Worm (Caenorhabditis elegans): ENCODE data around the gene C44H9.4.

Gene C44H9.4

DNA sequence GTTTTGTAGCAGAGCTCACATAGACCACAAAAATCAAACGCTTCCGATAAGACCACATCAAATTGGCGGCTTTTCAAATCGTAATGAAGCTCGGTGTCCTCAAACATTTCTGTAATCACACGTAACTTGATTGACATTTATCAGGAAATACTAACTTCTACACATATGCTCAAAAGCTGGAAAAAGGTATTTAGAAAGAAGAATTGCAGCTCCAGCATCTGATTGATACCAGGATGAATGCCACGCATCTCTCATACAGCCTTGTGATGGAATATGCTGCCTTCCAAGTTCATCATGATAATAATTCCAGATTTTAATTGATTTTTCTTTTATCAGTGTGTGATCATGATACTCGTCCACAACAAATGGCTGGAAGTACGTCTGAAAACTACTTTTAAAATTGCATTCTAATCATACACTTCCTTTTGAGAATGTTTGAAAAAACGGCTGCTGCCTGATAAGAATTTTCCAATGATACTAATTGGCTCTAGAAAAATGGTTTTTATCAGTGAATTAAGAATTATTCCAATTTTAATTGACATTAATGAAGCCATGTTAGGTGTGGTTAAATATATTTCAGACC, 38.5 kb upstream of the C44H9.4 start:
- no peak for TF ChIP-seq ets-7 (tag; optimal IDR thresholded peaks at IDR 0.05)
- no peak for TF ChIP-seq flt-1 (GFP tag; IDR thresholded peaks at IDR 0.05)
- no peak for TF ChIP-seq F13C5.2 (tag; optimal IDR thresholded peaks at IDR 0.05)
- TF ChIP-seq tbx-37 (GFP tag; conservative IDR thresholded peaks at IDR 0.05): no peak
- TF ChIP-seq ama-1 (optimal IDR thresholded peaks at IDR 0.05): no peak
- TF ChIP-seq pes-1 (GFP tag; IDR thresholded peaks at IDR 0.05): no peak
- TF ChIP-seq aly-1 (tag; optimal IDR thresholded peaks at IDR 0.05): no peak
- no peak for TF ChIP-seq hnd-1 (tag; optimal IDR thresholded peaks at IDR 0.05)
- no peak for TF ChIP-seq ceh-36 (tag; optimal IDR thresholded peaks at IDR 0.05)
- no peak for TF ChIP-seq ceh-13 (GFP tag; optimal IDR thresholded peaks at IDR 0.05)
- TF ChIP-seq hmg-4 (GFP tag; optimal IDR thresholded peaks at IDR 0.05): no peak
- TF ChIP-seq scrt-1 (GFP tag; IDR thresholded peaks at IDR 0.05): no peak
- no peak for TF ChIP-seq sea-1 (GFP tag; conservative IDR thresholded peaks at IDR 0.05)
- no peak for TF ChIP-seq tbx-11 (GFP tag; IDR thresholded peaks at IDR 0.05)

DNA sequence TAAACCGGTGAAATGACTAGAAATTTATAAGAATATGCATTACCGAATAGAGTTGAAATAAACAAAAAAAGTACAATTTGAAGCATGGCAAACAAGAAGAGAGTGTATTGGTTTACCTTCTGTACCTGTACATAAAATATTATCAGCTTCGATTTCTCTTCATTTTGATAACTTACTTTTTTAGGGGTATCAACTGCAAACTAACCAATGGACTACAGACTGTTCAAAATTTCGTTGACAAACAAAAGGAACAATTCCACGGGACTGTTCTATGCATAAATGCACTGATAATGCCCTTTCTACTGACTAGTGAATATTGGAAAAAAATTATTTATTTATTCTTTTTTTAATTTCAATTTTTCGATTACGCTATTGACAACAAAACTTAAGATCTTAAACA, 37.5 kb upstream of the C44H9.4 start, which contains the start of gene ugt-6:
ugt-6 (minus strand) TSS at position 233 of the 400 bp plus-strand sequence.
- TF ChIP-seq hnd-1 (tag; optimal IDR thresholded peaks at IDR 0.05) (no peak), pes-1 (GFP tag; IDR thresholded peaks at IDR 0.05) (no peak), hmbx-1 (tag; optimal IDR thresholded peaks at IDR 0.05) (no peak), ets-7 (tag; optimal IDR thresholded peaks at IDR 0.05) (no peak), ceh-13 (GFP tag; optimal IDR thresholded peaks at IDR 0.05) (no peak), tbx-11 (GFP tag; IDR thresholded peaks at IDR 0.05) (no peak), aly-1 (tag; optimal IDR thresholded peaks at IDR 0.05) (no peak), sea-1 (GFP tag; conservative IDR thresholded peaks at IDR 0.05) (no peak), tbx-37 (GFP tag; conservative IDR thresholded peaks at IDR 0.05) (no peak), B0310.2 (tag; optimal IDR thresholded peaks at IDR 0.05) (no peak), tra-4 (tag; optimal IDR thresholded peaks at IDR 0.05) (no peak), ama-1 (optimal IDR thresholded peaks at IDR 0.05) (no peak), F13C5.2 (tag; optimal IDR thresholded peaks at IDR 0.05) (no peak), flt-1 (GFP tag; IDR thresholded peaks at IDR 0.05) (no peak), scrt-1 (GFP tag; IDR thresholded peaks at IDR 0.05) (no peak), hmg-4 (GFP tag; optimal IDR thresholded peaks at IDR 0.05) (no peak), ceh-36 (tag; optimal IDR thresholded peaks at IDR 0.05) (no peak)

DNA sequence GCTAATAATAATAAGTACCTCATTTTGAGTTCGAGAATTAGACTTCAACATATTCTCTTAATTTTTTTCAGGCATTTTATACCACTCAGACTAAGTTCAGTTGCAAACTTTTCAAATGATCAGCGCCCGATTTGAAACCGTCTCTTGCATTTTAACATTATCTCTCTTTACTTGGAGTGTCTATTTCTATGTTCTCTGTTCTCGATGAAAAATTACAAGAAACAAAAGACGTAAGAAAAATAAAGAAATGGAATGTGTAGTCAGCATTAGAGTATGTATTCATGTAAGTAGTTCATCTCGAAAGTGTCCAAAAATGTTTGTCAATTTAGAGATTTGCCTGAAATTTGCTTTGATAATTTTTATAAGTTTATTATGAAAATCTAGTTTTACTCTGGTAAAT, 35.3 kb upstream of the C44H9.4 start, which contains the start of gene ugt-3:
ugt-3 (minus strand) TSS at position 101 of the 400 bp plus-strand sequence.
- no peak for TF ChIP-seq ceh-13 (GFP tag; optimal IDR thresholded peaks at IDR 0.05)
- TF ChIP-seq hnd-1 (tag; optimal IDR thresholded peaks at IDR 0.05): no peak
- TF ChIP-seq sea-1 (GFP tag; conservative IDR thresholded peaks at IDR 0.05): no peak
- TF ChIP-seq ama-1 (optimal IDR thresholded peaks at IDR 0.05): no peak
- TF ChIP-seq pes-1 (GFP tag; IDR thresholded peaks at IDR 0.05): no peak
- no peak for TF ChIP-seq ets-7 (tag; optimal IDR thresholded peaks at IDR 0.05)
- TF ChIP-seq aly-1 (tag; optimal IDR thresholded peaks at IDR 0.05): no peak
- no peak for TF ChIP-seq B0310.2 (tag; optimal IDR thresholded peaks at IDR 0.05)
- no peak for TF ChIP-seq tra-4 (tag; optimal IDR thresholded peaks at IDR 0.05)
- TF ChIP-seq tbx-37 (GFP tag; conservative IDR thresholded peaks at IDR 0.05): no peak
- TF ChIP-seq F13C5.2 (tag; optimal IDR thresholded peaks at IDR 0.05): no peak
- no peak for TF ChIP-seq scrt-1 (GFP tag; IDR thresholded peaks at IDR 0.05)
- TF ChIP-seq hmbx-1 (tag; optimal IDR thresholded peaks at IDR 0.05): no peak
- TF ChIP-seq ceh-36 (tag; optimal IDR thresholded peaks at IDR 0.05): no peak
- TF ChIP-seq flt-1 (GFP tag; IDR thresholded peaks at IDR 0.05): no peak
- no peak for TF ChIP-seq tbx-11 (GFP tag; IDR thresholded peaks at IDR 0.05)
- TF ChIP-seq hmg-4 (GFP tag; optimal IDR thresholded peaks at IDR 0.05): no peak

DNA sequence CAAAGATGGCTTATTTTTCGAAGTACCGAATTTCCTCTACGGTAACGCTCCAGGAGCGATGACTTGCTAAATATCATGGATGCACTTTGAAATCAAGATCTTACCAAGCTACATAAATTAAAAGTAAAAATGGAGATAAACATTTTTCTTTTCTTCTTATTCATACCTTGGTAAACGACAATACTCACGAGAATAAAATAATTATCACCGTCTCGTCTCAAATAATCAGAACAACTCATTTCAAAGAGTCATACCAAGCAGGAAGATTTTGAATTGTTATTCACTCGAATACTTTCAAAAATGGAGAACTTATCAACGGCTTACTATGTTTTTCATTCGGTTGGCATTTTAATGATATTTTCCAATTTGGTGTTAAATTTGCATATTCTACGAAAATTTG, 32.2 kb upstream of the C44H9.4 start, which contains the start of gene srbc-45:
srbc-45 (plus strand) TSS at position 301 of the 400 bp plus-strand sequence.
- TF ChIP-seq ets-7 (tag; optimal IDR thresholded peaks at IDR 0.05) (no peak), B0310.2 (tag; optimal IDR thresholded peaks at IDR 0.05) (no peak), hmg-4 (GFP tag; optimal IDR thresholded peaks at IDR 0.05) (no peak), aly-1 (tag; optimal IDR thresholded peaks at IDR 0.05) (no peak)

DNA sequence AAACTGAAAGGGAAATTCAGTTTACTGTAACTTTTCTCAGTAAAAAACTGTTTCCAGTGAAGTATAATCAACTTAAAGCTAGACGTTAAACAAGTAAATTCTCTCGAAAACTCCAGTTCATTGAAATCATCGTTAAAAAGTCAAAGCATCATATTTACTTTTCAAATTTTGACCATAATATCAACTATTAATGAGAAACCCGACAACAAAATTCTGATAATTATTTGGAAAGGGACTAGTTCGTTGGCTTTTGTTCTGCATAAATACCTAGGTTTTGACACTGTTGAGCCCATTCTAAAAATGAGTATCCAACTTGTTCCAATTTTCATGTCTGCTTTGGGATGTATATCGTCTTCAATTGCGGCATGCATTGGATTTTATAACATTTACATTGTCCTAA, 29.3 kb upstream of the C44H9.4 start, which contains the start of gene ZC443.7:
ZC443.7 (plus strand) TSS at position 301 of the 400 bp plus-strand sequence.
- TF ChIP-seq ets-7 (tag; optimal IDR thresholded peaks at IDR 0.05) (no peak), ceh-36 (tag; optimal IDR thresholded peaks at IDR 0.05) (no peak), hmg-4 (GFP tag; optimal IDR thresholded peaks at IDR 0.05) (no peak)

DNA sequence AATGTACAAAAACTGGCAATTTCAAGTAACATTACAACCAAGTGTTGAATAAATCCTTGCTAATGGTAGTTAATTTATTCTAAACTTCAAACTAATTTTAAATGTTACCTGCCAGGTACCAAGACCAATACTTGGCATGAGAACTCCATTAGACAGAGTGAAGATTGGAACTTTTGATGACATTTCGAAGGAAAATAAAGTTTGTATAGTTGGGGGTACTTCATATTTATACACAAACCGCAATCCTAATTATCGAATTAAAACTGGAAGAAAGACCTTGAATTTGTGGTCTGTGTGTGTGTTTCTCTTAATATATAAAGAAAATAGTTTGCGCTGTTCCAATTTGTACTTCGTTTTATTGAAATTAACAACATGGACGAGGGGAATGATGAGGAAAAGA, 25.6 kb upstream of the C44H9.4 start, which contains the start of gene ZC443.1:
ZC443.1 (minus strand) TSS at position 205 of the 400 bp plus-strand sequence.
- TF ChIP-seq hmbx-1 (tag; optimal IDR thresholded peaks at IDR 0.05) (no peak), tbx-37 (GFP tag; conservative IDR thresholded peaks at IDR 0.05) (no peak), hmg-4 (GFP tag; optimal IDR thresholded peaks at IDR 0.05) (no peak), ama-1 (optimal IDR thresholded peaks at IDR 0.05) (no peak), F13C5.2 (tag; optimal IDR thresholded peaks at IDR 0.05) (no peak), scrt-1 (GFP tag; IDR thresholded peaks at IDR 0.05) (no peak), hnd-1 (tag; optimal IDR thresholded peaks at IDR 0.05) (no peak), B0310.2 (tag; optimal IDR thresholded peaks at IDR 0.05) (no peak), ceh-36 (tag; optimal IDR thresholded peaks at IDR 0.05) (no peak), ceh-13 (GFP tag; optimal IDR thresholded peaks at IDR 0.05) (no peak), tra-4 (tag; optimal IDR thresholded peaks at IDR 0.05) (no peak), pes-1 (GFP tag; IDR thresholded peaks at IDR 0.05) (no peak), flt-1 (GFP tag; IDR thresholded peaks at IDR 0.05) (no peak), sea-1 (GFP tag; conservative IDR thresholded peaks at IDR 0.05) (no peak), aly-1 (tag; optimal IDR thresholded peaks at IDR 0.05) (no peak), ets-7 (tag; optimal IDR thresholded peaks at IDR 0.05) (no peak), tbx-11 (GFP tag; IDR thresholded peaks at IDR 0.05) (no peak)

DNA sequence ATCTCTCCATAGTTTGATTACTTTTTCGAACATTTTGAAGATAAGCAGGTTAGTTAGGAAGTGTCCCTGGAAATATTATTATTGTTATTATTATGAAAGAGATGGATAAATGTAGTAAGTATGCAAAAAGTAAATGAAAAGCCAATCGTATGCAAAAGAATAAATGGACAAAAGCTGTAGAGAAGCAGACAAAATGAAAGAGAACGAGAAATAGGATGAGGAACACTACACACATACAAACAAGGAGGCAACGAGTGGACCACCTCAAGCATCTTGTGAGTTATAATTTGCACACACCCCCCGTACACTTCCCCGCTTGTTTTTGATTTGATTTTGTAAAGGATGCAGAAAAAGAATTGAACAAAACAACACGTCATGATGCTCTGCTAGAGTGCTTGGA, 24.4 kb upstream of the C44H9.4 start, which contains the start of gene ZC443.2:
ZC443.2 (minus strand) TSS at position 67 of the 400 bp plus-strand sequence.
- TF ChIP-seq B0310.2 (tag; optimal IDR thresholded peaks at IDR 0.05): no peak
- TF ChIP-seq hmbx-1 (tag; optimal IDR thresholded peaks at IDR 0.05): no peak
- no peak for TF ChIP-seq hmg-4 (GFP tag; optimal IDR thresholded peaks at IDR 0.05)
- no peak for TF ChIP-seq ceh-13 (GFP tag; optimal IDR thresholded peaks at IDR 0.05)
- TF ChIP-seq scrt-1 (GFP tag; IDR thresholded peaks at IDR 0.05): no peak
- TF ChIP-seq F13C5.2 (tag; optimal IDR thresholded peaks at IDR 0.05): no peak
- TF ChIP-seq tra-4 (tag; optimal IDR thresholded peaks at IDR 0.05): no peak
- no peak for TF ChIP-seq sea-1 (GFP tag; conservative IDR thresholded peaks at IDR 0.05)
- no peak for TF ChIP-seq tbx-37 (GFP tag; conservative IDR thresholded peaks at IDR 0.05)
- no peak for TF ChIP-seq hnd-1 (tag; optimal IDR thresholded peaks at IDR 0.05)
- TF ChIP-seq tbx-11 (GFP tag; IDR thresholded peaks at IDR 0.05): no peak
- TF ChIP-seq ceh-36 (tag; optimal IDR thresholded peaks at IDR 0.05): no peak
- no peak for TF ChIP-seq ets-7 (tag; optimal IDR thresholded peaks at IDR 0.05)
- TF ChIP-seq flt-1 (GFP tag; IDR thresholded peaks at IDR 0.05): no peak
- no peak for TF ChIP-seq pes-1 (GFP tag; IDR thresholded peaks at IDR 0.05)
